Fruit fly (Drosophila melanogaster): ENCODE results near the gene CG5131.

CG5131 gene

DNA sequence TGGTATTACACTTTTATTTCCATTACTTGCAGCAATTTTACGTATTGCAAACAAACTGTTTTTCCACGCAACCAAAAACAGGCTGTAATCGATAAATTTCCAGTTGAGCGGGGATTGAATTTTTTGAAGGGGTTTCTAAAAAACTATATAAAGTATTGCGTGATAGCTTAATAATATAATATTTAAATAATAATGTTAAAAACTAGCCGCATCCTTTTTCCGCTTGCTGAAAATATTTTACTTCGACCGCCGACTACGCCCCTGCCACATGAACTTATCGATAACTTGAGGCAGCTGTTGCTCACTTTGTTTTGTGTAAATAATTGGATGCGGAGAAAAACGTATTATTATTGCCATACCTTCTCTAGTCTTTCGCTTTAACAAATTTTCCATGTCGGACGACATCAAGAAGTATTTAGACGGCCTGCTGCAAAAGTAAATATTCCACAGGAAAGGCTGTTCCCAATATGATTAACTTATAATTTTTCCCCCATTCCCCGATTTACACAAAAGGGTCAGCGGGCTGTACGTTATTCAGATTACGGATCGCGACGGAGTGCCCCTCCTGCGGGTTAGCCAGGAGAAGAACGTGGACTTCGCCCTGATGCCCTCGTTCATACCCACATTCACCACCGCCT is 3.2 kb upstream of the CG5131 start, which contains the start of the genes fws and Lamtor3 (continued):
- TF ChIP-seq z (GFP tag; IDR thresholded peaks at IDR 0.05) (peak; percentile 80), CG7745 (tag; optimal IDR thresholded peaks at IDR 0.05) (peak; percentile 52), TFAM (GFP tag; optimal IDR thresholded peaks at IDR 0.05) (peak; percentile 70), CG4707 (GFP tag; optimal IDR thresholded peaks at IDR 0.05) (peak; percentile 87), shn (GFP tag; optimal IDR thresholded peaks at IDR 0.05) (peak; percentile 85), CG34224 (GFP tag; IDR thresholded peaks at IDR 0.05; ENCODE audit: partially characterized antibody) (peak; percentile 78), NK7.1 (GFP tag; optimal IDR thresholded peaks at IDR 0.05) (peak; percentile 62), NC2β (GFP tag; optimal IDR thresholded peaks at IDR 0.05) (peak; percentile 74), pho (GFP tag; optimal IDR thresholded peaks at IDR 0.05) (peak; percentile 88), CG2889 (GFP tag; IDR thresholded peaks at IDR 0.05) (peak; percentile 99), salm (tag; optimal IDR thresholded peaks at IDR 0.05) (peak; percentile 96), Med (GFP tag) (peak; percentile 98), repo (GFP tag; optimal IDR thresholded peaks at IDR 0.05) (peak; percentile 53), Optix (GFP tag; IDR thresholded peaks at IDR 0.05) (peak; percentile 99), CG10267 (tag; optimal IDR thresholded peaks at IDR 0.05) (peak; percentile 91), bowl (GFP tag; IDR thresholded peaks at IDR 0.05) (peak; percentile 98), oc (tag; optimal IDR thresholded peaks at IDR 0.05) (peak; percentile 99), ind (GFP tag; optimal IDR thresholded peaks at IDR 0.05) (peak; percentile 98), nmo (GFP tag; optimal IDR thresholded peaks at IDR 0.05) (peak; percentile 99), CG10543 (GFP tag; optimal IDR thresholded peaks at IDR 0.05) (no peak), Atf3 (GFP tag; optimal IDR thresholded peaks at IDR 0.05) (peak; percentile 79), sens-2 (GFP tag; IDR thresholded peaks at IDR 0.05) (peak; percentile 98), ara (GFP tag; IDR thresholded peaks at IDR 0.05) (peak; percentile 99), CG2199 (GFP tag; IDR thresholded peaks at IDR 0.05) (peak; percentile 99), dan (GFP tag; IDR thresholded peaks at IDR 0.05) (peak; percentile 97), CG12942 (GFP tag; optimal IDR thresholded peaks at IDR 0.05) (peak; percentile 96), CG11504 (tag; optimal IDR thresholded peaks at IDR 0.05) (peak; percentile 95), CG4730 (GFP tag; IDR thresholded peaks at IDR 0.05) (peak; percentile 99), Dll (GFP tag; IDR thresholded peaks at IDR 0.05; ENCODE audit: partially characterized antibody) (peak; percentile 74), CG11560 (tag; IDR thresholded peaks at IDR 0.05) (peak; percentile 92), CG5953 (GFP tag; IDR thresholded peaks at IDR 0.05) (peak; percentile 99), CG1529 (GFP tag; optimal IDR thresholded peaks at IDR 0.05) (peak; percentile 97), Spps (tag; optimal IDR thresholded peaks at IDR 0.05) (peak; percentile 96), Sin3A (optimal IDR thresholded peaks at IDR 0.05) (no peak), CG9797 (GFP tag; optimal IDR thresholded peaks at IDR 0.05) (peak; percentile 63), slp2 (GFP tag; optimal IDR thresholded peaks at IDR 0.05) (peak; percentile 85), CG14710 (tag; optimal IDR thresholded peaks at IDR 0.05) (peak; percentile 95), Six4 (GFP tag; optimal IDR thresholded peaks at IDR 0.05) (peak; percentile 95), ato (GFP tag; IDR thresholded peaks at IDR 0.05; ENCODE audit: partially characterized antibody) (peak; percentile 42; the same call in 1 of the 2 replicates), disco-r (GFP tag; optimal IDR thresholded peaks at IDR 0.05) (peak; percentile 73), vfl (GFP tag; optimal IDR thresholded peaks at IDR 0.05) (peak; percentile 95), gcm2 (GFP tag; optimal IDR thresholded peaks at IDR 0.05) (peak; percentile 85), CG18599 (GFP tag; optimal IDR thresholded peaks at IDR 0.05) (peak; percentile 98), CG8478 (optimal IDR thresholded peaks at IDR 0.05) (no peak), ab (GFP tag; optimal IDR thresholded peaks at IDR 0.05) (peak; percentile 81), HHEX (GFP tag; optimal IDR thresholded peaks at IDR 0.05) (peak; percentile 98), Lim3 (GFP tag; IDR thresholded peaks at IDR 0.05) (peak; percentile 97), HLH4C (GFP tag; IDR thresholded peaks at IDR 0.05; ENCODE audit: partially characterized antibody) (peak; percentile 71), CG6791 (GFP tag; IDR thresholded peaks at IDR 0.05; ENCODE audit: partially characterized antibody) (peak; percentile 63; the same call in 2 of the 3 replicates), prd (optimal IDR thresholded peaks at IDR 0.05) (no peak), prd (GFP tag; IDR thresholded peaks at IDR 0.05) (peak; percentile 100)
